Fruit fly (Drosophila melanogaster) whole organism, embryonic: ENCODE measurements around the gene Myo95E.

Experiments used
- Blimp-1 ChIP-seq: fragments of 200-800 bp; sonication (Bioruptor generic); optimal IDR thresholded peaks from 3 replicates; lab custom pipeline; 2018; ENCODE audit warnings: missing biosample characterization, missing genetic modification characterization, mild to moderate bottlenecking, moderate library complexity, missing genetic modification reagents
- CG10654 ChIP-seq: fragments of 200-800 bp; sonication (Bioruptor generic); optimal IDR thresholded peaks from 2 replicates; lab custom pipeline; 2016; ENCODE audit warnings: missing biosample characterization, missing genetic modification characterization
- CG13894 ChIP-seq: fragments of 200-800 bp; sonication (Bioruptor generic); optimal IDR thresholded peaks from 3 replicates; lab custom pipeline; 2018; ENCODE audit warnings: missing biosample characterization, mild to moderate bottlenecking, missing genetic modification characterization, moderate library complexity
- CG15011 ChIP-seq: fragments of 200-800 bp; sonication (Bioruptor generic); optimal IDR thresholded peaks from 3 replicates; lab custom pipeline; 2018; ENCODE audit warnings: missing biosample characterization, mild to moderate bottlenecking, missing genetic modification characterization
- CG1647 ChIP-seq: fragments of 200-800 bp; sonication (Bioruptor generic); optimal IDR thresholded peaks from 3 replicates; lab custom pipeline; 2016; ENCODE audit warnings: missing biosample characterization, missing genetic modification characterization
- CG16863 ChIP-seq: fragments of 200-800 bp; sonication (Bioruptor generic); optimal IDR thresholded peaks from 3 replicates; lab custom pipeline; 2016; ENCODE audit warnings: missing biosample characterization, missing genetic modification characterization
- CG1792 ChIP-seq: fragments of 200-800 bp; sonication (Bioruptor generic); optimal IDR thresholded peaks from 2 replicates; lab custom pipeline; 2016; ENCODE audit warnings: missing biosample characterization, missing genetic modification characterization
- CG2199 ChIP-seq: fragments of 200-800 bp; sonication (Bioruptor generic); IDR thresholded peaks from 3 replicates; pipeline ENCODE4 v1.3.6; 2022; ENCODE audit warnings: missing biosample characterization, missing genetic modification characterization
- CG2678 ChIP-seq: fragments of 200-800 bp; sonication (Bioruptor generic); optimal IDR thresholded peaks from 3 replicates; lab custom pipeline; 2019; ENCODE audit warnings: missing biosample characterization, mild to moderate bottlenecking, missing genetic modification characterization, moderate library complexity
- CG2875 ChIP-seq: fragments of 200-800 bp; sonication (Bioruptor generic); optimal IDR thresholded peaks from 2 replicates; lab custom pipeline; 2017; ENCODE audit warnings: missing biosample characterization, mild to moderate bottlenecking, missing genetic modification characterization, missing genetic modification reagents
- CG32767 ChIP-seq: fragments of 200-800 bp; sonication (Bioruptor generic); IDR thresholded peaks from 2 replicates; pipeline ENCODE4 v1.3.6; 2022; ENCODE audit warnings: missing biosample characterization, missing genetic modification characterization
- CG43689 ChIP-seq: fragments of 200-800 bp; sonication (Bioruptor generic); IDR thresholded peaks from 2 replicates; pipeline ENCODE4 v1.3.6; 2022; ENCODE audit warnings: missing biosample characterization, missing genetic modification characterization
- CG5180 ChIP-seq: fragments of 200-800 bp; sonication (Bioruptor generic); optimal IDR thresholded peaks from 3 replicates; lab custom pipeline; 2017; ENCODE audit warnings: missing biosample characterization, missing genetic modification characterization, mild to moderate bottlenecking, moderate library complexity, missing genetic modification reagents
- CG6689 ChIP-seq: fragments of 200-800 bp; sonication (Bioruptor generic); IDR thresholded peaks from 2 replicates; pipeline ENCODE4 v1.3.6; 2022; ENCODE audit warnings: missing biosample characterization, missing genetic modification characterization
- CG7357 ChIP-seq: fragments of 200-800 bp; sonication (Bioruptor generic); IDR thresholded peaks from 3 replicates; pipeline ENCODE4 v1.3.6; 2022; ENCODE audit warnings: missing biosample characterization, missing genetic modification characterization
- CG7786 ChIP-seq: fragments of 200-800 bp; sonication (Bioruptor generic); optimal IDR thresholded peaks from 2 replicates; lab custom pipeline; 2016; ENCODE audit warnings: missing biosample characterization, missing genetic modification characterization
- CG8924 ChIP-seq: fragments of 200-800 bp; optimal IDR thresholded peaks from 3 replicates; lab custom pipeline; 2019; ENCODE audit warnings: missing biosample characterization, mild to moderate bottlenecking, missing genetic modification characterization, moderate library complexity
- CG9609 ChIP-seq: fragments of 200-800 bp; sonication (Bioruptor generic); optimal IDR thresholded peaks from 3 replicates; lab custom pipeline; 2016; ENCODE audit warnings: missing biosample characterization, missing genetic modification characterization
- CG9932 ChIP-seq: fragments of 200-800 bp; sonication (Bioruptor generic); IDR thresholded peaks from 2 replicates; pipeline ENCODE4 v1.3.6; 2022; ENCODE audit warnings: missing biosample characterization, missing genetic modification characterization
- Chrac-16 ChIP-seq: fragments of 200-800 bp; sonication (Bioruptor generic); optimal IDR thresholded peaks from 3 replicates; lab custom pipeline; 2016; ENCODE audit warnings: missing biosample characterization, missing genetic modification characterization
- Dek ChIP-seq: fragments of 200-800 bp; sonication (Bioruptor generic); optimal IDR thresholded peaks from 3 replicates; lab custom pipeline; 2019; ENCODE audit warnings: missing biosample characterization, mild to moderate bottlenecking, missing genetic modification characterization, moderate library complexity
- Dll ChIP-seq: fragments of 200-800 bp; sonication (Bioruptor generic); IDR thresholded peaks from 4 replicates; pipeline ENCODE4 v1.3.6; 2022; ENCODE audit warnings: missing biosample characterization, missing genetic modification characterization; ENCODE audit not compliant: partially characterized antibody
- Dref ChIP-seq: fragments of 200-800 bp; sonication (Bioruptor generic); IDR thresholded peaks from 2 replicates; pipeline ENCODE4 v1.3.6; 2022; ENCODE audit warnings: missing biosample characterization, missing genetic modification characterization
- Ets65A ChIP-seq: fragments of 200-800 bp; sonication (Bioruptor generic); peaks from one replicate; lab custom pipeline; 2016; ENCODE audit warnings: missing biosample characterization, missing genetic modification characterization
- Gsc ChIP-seq: fragments of 200-800 bp; sonication (Bioruptor generic); IDR thresholded peaks from 2 replicates; pipeline ENCODE4 v1.3.6; 2022; ENCODE audit warnings: missing biosample characterization, missing genetic modification characterization
- HLH4C ChIP-seq: fragments of 200-800 bp; sonication (Bioruptor generic); IDR thresholded peaks from 3 replicates; pipeline ENCODE4 v1.3.6; 2022; ENCODE audit warnings: missing biosample characterization, missing genetic modification characterization; ENCODE audit not compliant: partially characterized antibody
- Jarid2 ChIP-seq: fragments of 200-800 bp; sonication (Bioruptor generic); optimal IDR thresholded peaks from 3 replicates; lab custom pipeline; 2017; ENCODE audit warnings: mild to moderate bottlenecking, missing biosample characterization, missing genetic modification reagents, missing genetic modification characterization
- Kr ChIP-seq: fragments of 200-800 bp; sonication (Bioruptor generic); optimal IDR thresholded peaks from 2 replicates; lab custom pipeline; 2017; ENCODE audit warnings: missing biosample characterization, mild to moderate bottlenecking, missing genetic modification characterization
- Mrtf ChIP-seq: fragments of 200-800 bp; sonication (Bioruptor generic); IDR thresholded peaks from 3 replicates; pipeline ENCODE4 v1.3.6; 2022; ENCODE audit warnings: missing biosample characterization, missing genetic modification characterization
- Opbp ChIP-seq: fragments of 200-800 bp; sonication (Bioruptor generic); IDR thresholded peaks from 3 replicates; pipeline ENCODE4 v1.3.6; 2022; ENCODE audit warnings: missing biosample characterization, missing genetic modification characterization; ENCODE audit not compliant: partially characterized antibody
- Scr ChIP-seq: fragments of 200-800 bp; sonication (Bioruptor generic); IDR thresholded peaks from 2 replicates; pipeline ENCODE4 v1.3.6; 2022; ENCODE audit warnings: missing biosample characterization, missing genetic modification characterization; ENCODE audit not compliant: partially characterized antibody
- Six4 ChIP-seq: fragments of 200-800 bp; sonication (Bioruptor generic); optimal IDR thresholded peaks from 2 replicates; lab custom pipeline; 2016; ENCODE audit warnings: missing biosample characterization, missing genetic modification characterization
- Usf ChIP-seq: fragments of 200-800 bp; sonication (Bioruptor generic); optimal IDR thresholded peaks from 2 replicates; lab custom pipeline; 2017; ENCODE audit warnings: missing genotype, missing biosample characterization, missing genetic modification characterization
- Vsx1 ChIP-seq: fragments of 200-800 bp; sonication (Bioruptor generic); optimal IDR thresholded peaks from 2 replicates; lab custom pipeline; 2017; ENCODE audit warnings: missing biosample characterization, mild to moderate bottlenecking, missing genetic modification characterization, missing genetic modification reagents
- ash1 ChIP-seq: fragments of 200-800 bp; sonication (Bioruptor generic); optimal IDR thresholded peaks from 2 replicates; lab custom pipeline; 2018; ENCODE audit warnings: missing biosample characterization, mild to moderate bottlenecking, missing genetic modification characterization
- bsh ChIP-seq, 2 experiments: fragments of 200-800 bp; sonication (Bioruptor generic); optimal IDR thresholded peaks; 2 replicates each; lab custom pipeline; 2017 to 2018; ENCODE audit warnings: mild to moderate bottlenecking in 2 of 2, missing biosample characterization in 2 of 2, missing genetic modification characterization in 2 of 2, moderate library complexity in 1 of 2
- chif ChIP-seq, 2 experiments: fragments of 200-800 bp; sonication (Bioruptor generic); optimal IDR thresholded peaks; 3 replicates each; lab custom pipeline; 2016; ENCODE audit warnings: missing biosample characterization in 2 of 2, missing genetic modification characterization in 2 of 2
- chm ChIP-seq: fragments of 200-800 bp; sonication (Bioruptor generic); IDR thresholded peaks from 2 replicates; pipeline ENCODE4 v1.3.6; 2022; ENCODE audit warnings: missing biosample characterization, missing genetic modification characterization
- dan ChIP-seq: fragments of 200-800 bp; sonication (Bioruptor generic); IDR thresholded peaks from 2 replicates; pipeline ENCODE4 v1.3.6; 2022; ENCODE audit warnings: missing biosample characterization, missing genetic modification characterization
- ewg ChIP-seq: fragments of 200-800 bp; sonication (Bioruptor generic); optimal IDR thresholded peaks from 3 replicates; lab custom pipeline; 2017; ENCODE audit warnings: mild to moderate bottlenecking, missing biosample characterization, missing genetic modification reagents, missing genetic modification characterization
- fu2 ChIP-seq: fragments of 200-800 bp; sonication (Bioruptor generic); optimal IDR thresholded peaks from 2 replicates; lab custom pipeline; 2016; ENCODE audit warnings: missing biosample characterization, missing genetic modification characterization
- gsb-n ChIP-seq: fragments of 200-800 bp; sonication (Bioruptor generic); optimal IDR thresholded peaks from 3 replicates; lab custom pipeline; 2018; ENCODE audit warnings: missing biosample characterization, mild to moderate bottlenecking, missing genetic modification characterization
- klu ChIP-seq: fragments of 200-800 bp; sonication (Bioruptor generic); IDR thresholded peaks from 2 replicates; pipeline ENCODE4 v1.3.6; 2022; ENCODE audit warnings: missing biosample characterization, missing genetic modification characterization
- lbe ChIP-seq: fragments of 200-800 bp; sonication (Bioruptor generic); optimal IDR thresholded peaks from 2 replicates; lab custom pipeline; 2016; ENCODE audit warnings: missing biosample characterization, mild to moderate bottlenecking, missing genetic modification characterization
- luna ChIP-seq: fragments of 200-800 bp; sonication (Bioruptor generic); optimal IDR thresholded peaks from 2 replicates; lab custom pipeline; 2016; ENCODE audit warnings: missing biosample characterization, missing genetic modification characterization
- oc ChIP-seq: fragments of 200-800 bp; sonication (Bioruptor generic); optimal IDR thresholded peaks from 2 replicates; lab custom pipeline; 2018; ENCODE audit warnings: missing biosample characterization, mild to moderate bottlenecking, missing genetic modification characterization, moderate library complexity
- otp ChIP-seq: fragments of 200-800 bp; sonication (Bioruptor generic); IDR thresholded peaks from 3 replicates; pipeline ENCODE4, ENCODE4 v1.3.6; 2022; ENCODE audit warnings: missing biosample characterization, missing genetic modification characterization
- pros ChIP-seq: fragments of 200-800 bp; sonication (Bioruptor generic); optimal IDR thresholded peaks from 3 replicates; lab custom pipeline; 2019; ENCODE audit warnings: missing biosample characterization, mild to moderate bottlenecking, missing genetic modification characterization, moderate library complexity
- ranshi ChIP-seq: fragments of 200-800 bp; sonication (Bioruptor generic); IDR thresholded peaks from 2 replicates; pipeline ENCODE4 v1.3.6; 2022; ENCODE audit warnings: missing biosample characterization, missing genetic modification characterization
- sens-2 ChIP-seq: fragments of 200-800 bp; sonication (Bioruptor generic); IDR thresholded peaks from 2 replicates; pipeline ENCODE4 v1.3.6; 2022; ENCODE audit warnings: missing biosample characterization, missing genetic modification characterization
- yki ChIP-seq: fragments of >200 bp; optimal IDR thresholded peaks from 3 replicates; lab custom pipeline; 2018

The Myo95E gene

dm6 chr3R:24163556-24164022, 2.3 kb upstream of the Myo95E start, which contains the start of gene Apc2 (continued):
- TF ChIP-seq ranshi (peak; percentile 60; the same call in 1 of the 2 replicates), Scr (peak; percentile 74), Ets65A (GFP tag; lab: Kevin White, UChicago) (peak; percentile 79), ash1 (GFP tag; lab: Kevin White, UChicago) (no peak), Opbp (GFP tag; lab: Robert Waterston, UW) (no peak), CG13894 (tag; lab: Kevin White, UChicago) (peak; percentile 52), ewg (GFP tag; lab: Kevin White, UChicago) (peak; percentile 73), Blimp-1 (GFP tag; lab: Kevin White, UChicago) (peak; percentile 60), CG2875 (GFP tag; lab: Kevin White, UChicago) (no peak), Dek (tag; lab: Kevin White, UChicago) (peak; percentile 31), Dll (peak; percentile 78), CG6689 (GFP tag; lab: Robert Waterston, UW) (peak; percentile 57; the same call in 1 of the 2 replicates), CG43689 (GFP tag; lab: Robert Waterston, UW) (no peak), Chrac-16 (peak; percentile 47), otp (GFP tag; lab: Robert Waterston, UW) (no peak), CG2199 (GFP tag; lab: Robert Waterston, UW) (no peak), oc (tag; lab: Kevin White, UChicago) (no peak), CG32767 (GFP tag; lab: Robert Waterston, UW) (0 out of 2 replicates have a peak, but pooled peaks have one; percentile 17), Jarid2 (GFP tag; lab: Kevin White, UChicago) (no peak), Six4 (peak; percentile 18), CG1792 (GFP tag; lab: Kevin White, UChicago) (no peak), yki (lab: Kevin White, UChicago) (no peak), HLH4C (GFP tag; lab: Robert Waterston, UW) (peak; percentile 27; the same call in 1 of the 3 replicates), CG1647 (GFP tag; lab: Kevin White, UChicago) (no peak), CG9609 (GFP tag; lab: Kevin White, UChicago) (no peak), klu (GFP tag; lab: Robert Waterston, UW) (peak; percentile 54), CG2678 (peak; percentile 75), sens-2 (GFP tag; lab: Robert Waterston, UW) (no peak), Vsx1 (no peak), CG9932 (GFP tag; lab: Robert Waterston, UW) (peak; percentile 75), CG16863 (GFP tag; lab: Kevin White, UChicago) (peak; percentile 11), dan (GFP tag; lab: Robert Waterston, UW) (no peak), bsh (GFP tag; optimal IDR thresholded peaks at IDR 0.05; lab: Kevin White, UChicago) (peak in 1 of 2 experiments; percentile 63), gsb-n (tag; lab: Kevin White, UChicago) (peak; percentile 41), pros (GFP tag; lab: Kevin White, UChicago) (no peak), lbe (GFP tag; lab: Kevin White, UChicago) (peak; percentile 14), chif (GFP tag; optimal IDR thresholded peaks at IDR 0.05; lab: Kevin White, UChicago) (peak in 1 of 2 experiments; percentile 25), CG7786 (GFP tag; lab: Kevin White, UChicago) (no peak), CG10654 (GFP tag; lab: Kevin White, UChicago) (peak; percentile 49), Gsc (no peak), Usf (GFP tag; lab: Kevin White, UChicago) (no peak), luna (GFP tag; lab: Kevin White, UChicago) (no peak), Kr (GFP tag; lab: Kevin White, UChicago) (no peak), Dref (GFP tag; lab: Robert Waterston, UW) (0 out of 2 replicates have a peak, but pooled peaks have one; percentile 31), CG5180 (GFP tag; lab: Kevin White, UChicago) (no peak), Mrtf (no peak), chm (GFP tag; lab: Robert Waterston, UW) (peak; percentile 21; the same call in 1 of the 2 replicates), CG7357 (GFP tag; lab: Robert Waterston, UW) (peak; percentile 35; the same call in 1 of the 3 replicates), CG8924 (tag; lab: Kevin White, UChicago) (peak; percentile 65), fu2 (no peak), CG15011 (GFP tag; lab: Kevin White, UChicago) (peak; percentile 14)
